Worm (Caenorhabditis elegans) whole organism, L2 larva: ENCODE data around the gene Y44A6C.1.
A peak's percentile ranks its signal among the peaks of the same experiment; 100 is the strongest.

Experiments used
- F13H6.1 ChIP-seq: sonication (generic microtip); optimal IDR thresholded peaks from 2 replicates; lab custom pipeline; 2016; ENCODE audit warnings: missing genetic modification characterization, missing compliant biosample characterization
- R02D3.7 ChIP-seq: fragments of 150-350 bp; optimal IDR thresholded peaks from 2 replicates; lab custom pipeline; 2014; ENCODE audit warnings: missing biosample characterization, missing genetic modification characterization
- Y55F3AM.14 ChIP-seq: fragments of 200-800 bp; sonication (Bioruptor generic); optimal IDR thresholded peaks from 2 replicates; lab custom pipeline; 2018; ENCODE audit warnings: mild to moderate bottlenecking, missing genetic modification characterization, missing compliant biosample characterization
- ZK546.5 ChIP-seq: sonication (generic microtip); optimal IDR thresholded peaks from 2 replicates; lab custom pipeline; 2017; ENCODE audit warnings: missing biosample characterization, missing genetic modification characterization
- aly-2 ChIP-seq: fragments of 150-350 bp; optimal IDR thresholded peaks from 2 replicates; lab custom pipeline; 2014; ENCODE audit warnings: missing biosample characterization, missing genetic modification characterization
- ama-1 ChIP-seq: fragments of 150-350 bp; optimal IDR thresholded peaks from 2 replicates; lab custom pipeline; 2018; ENCODE audit warnings: inconsistent platforms
- blmp-1 ChIP-seq: sonication (generic microtip); optimal IDR thresholded peaks from 2 replicates; lab custom pipeline; 2017; ENCODE audit warnings: missing genetic modification characterization, mild to moderate bottlenecking, missing compliant biosample characterization, antibody characterized with exemption, moderate library complexity; ENCODE audit not compliant: insufficient read depth
- ceh-16 ChIP-seq: fragments of 150-350 bp; optimal IDR thresholded peaks from 2 replicates; lab custom pipeline; 2014; ENCODE audit warnings: missing biosample characterization, missing genetic modification characterization
- ceh-82 ChIP-seq: fragments of 150-350 bp; optimal IDR thresholded peaks from 2 replicates; lab custom pipeline; 2014; ENCODE audit warnings: missing biosample characterization, missing genetic modification characterization
- egl-27 ChIP-seq: sonication (generic microtip); optimal IDR thresholded peaks from 3 replicates; lab custom pipeline; 2017; ENCODE audit warnings: missing biosample characterization, missing genetic modification reagents, missing genetic modification characterization
- elt-1 ChIP-seq: fragments of 150-350 bp; optimal IDR thresholded peaks from 2 replicates; lab custom pipeline; 2014; ENCODE audit warnings: missing biosample characterization, missing genetic modification characterization
- elt-3 ChIP-seq: sonication (generic microtip); optimal IDR thresholded peaks from 2 replicates; lab custom pipeline; 2017; ENCODE audit warnings: missing biosample characterization, missing genetic modification characterization
- fos-1 ChIP-seq: fragments of 150-350 bp; optimal IDR thresholded peaks from 2 replicates; lab custom pipeline; 2014; ENCODE audit warnings: missing biosample characterization, missing genetic modification characterization
- gmeb-1 ChIP-seq: fragments of 150-350 bp; optimal IDR thresholded peaks from 2 replicates; lab custom pipeline; 2014; ENCODE audit warnings: missing biosample characterization, missing genetic modification characterization
- lin-11 ChIP-seq: fragments of 150-350 bp; sonication (generic microtip); optimal IDR thresholded peaks from 2 replicates; lab custom pipeline; 2014; ENCODE audit warnings: missing biosample characterization, missing genetic modification characterization, inconsistent platforms, mixed read lengths
- lin-39 ChIP-seq: fragments of 150-350 bp; optimal IDR thresholded peaks from 2 replicates; lab custom pipeline; 2014; ENCODE audit warnings: missing biosample characterization, missing genetic modification reagents, missing genetic modification characterization
- mab-5 ChIP-seq: fragments of 150-350 bp; optimal IDR thresholded peaks from 2 replicates; lab custom pipeline; 2014; ENCODE audit warnings: missing biosample characterization, missing genetic modification characterization
- mbf-1 ChIP-seq: sonication (generic microtip); optimal IDR thresholded peaks from 2 replicates; lab custom pipeline; 2017; ENCODE audit warnings: missing biosample characterization, missing genetic modification characterization
- nhr-10 ChIP-seq: sonication (generic microtip); optimal IDR thresholded peaks from 2 replicates; lab custom pipeline; 2017; ENCODE audit warnings: missing biosample characterization, missing genetic modification characterization
- nhr-129 ChIP-seq: fragments of 150-350 bp; optimal IDR thresholded peaks from 2 replicates; lab custom pipeline; 2014; ENCODE audit warnings: missing biosample characterization, missing genetic modification characterization
- nhr-21 ChIP-seq: fragments of 150-350 bp; optimal IDR thresholded peaks from 2 replicates; lab custom pipeline; 2014; ENCODE audit warnings: missing biosample characterization, missing genetic modification characterization
- nhr-237 ChIP-seq: fragments of 150-350 bp; optimal IDR thresholded peaks from 2 replicates; lab custom pipeline; 2014; ENCODE audit warnings: missing biosample characterization, missing genetic modification characterization
- nhr-25 ChIP-seq: fragments of 150-350 bp; sonication (generic microtip); optimal IDR thresholded peaks from 3 replicates; lab custom pipeline; 2014; ENCODE audit warnings: missing biosample characterization, missing genetic modification characterization
- nhr-77 ChIP-seq: fragments of 150-350 bp; optimal IDR thresholded peaks from 2 replicates; lab custom pipeline; 2014; ENCODE audit warnings: missing biosample characterization, missing genetic modification characterization
- peb-1 ChIP-seq: fragments of 150-350 bp; optimal IDR thresholded peaks from 2 replicates; lab custom pipeline; 2014; ENCODE audit warnings: missing biosample characterization, missing genetic modification characterization
- skn-1 ChIP-seq: sonication (generic microtip); optimal IDR thresholded peaks from 2 replicates; lab custom pipeline; 2017; ENCODE audit warnings: missing biosample characterization, missing genetic modification characterization
- sma-3 ChIP-seq: sonication (generic microtip); optimal IDR thresholded peaks from 2 replicates; lab custom pipeline; 2016; ENCODE audit warnings: missing genetic modification reagents, missing genetic modification characterization, missing compliant biosample characterization
- snpc-4 ChIP-seq: fragments of 150-350 bp; optimal IDR thresholded peaks from 2 replicates; lab custom pipeline; 2014; ENCODE audit warnings: missing biosample characterization, missing genetic modification characterization
- unc-55 ChIP-seq: fragments of 150-350 bp; sonication (generic microtip); optimal IDR thresholded peaks from 3 replicates; lab custom pipeline; 2014; ENCODE audit warnings: missing biosample characterization, missing genetic modification reagents, missing genetic modification characterization
- unc-62 ChIP-seq: fragments of 150-350 bp; optimal IDR thresholded peaks from 2 replicates; lab custom pipeline; 2014; ENCODE audit warnings: missing biosample characterization, missing genetic modification reagents, missing genetic modification characterization
- zag-1 ChIP-seq: fragments of 150-350 bp; optimal IDR thresholded peaks from 2 replicates; lab custom pipeline; 2014; ENCODE audit warnings: missing biosample characterization, missing genetic modification characterization
- ztf-1 ChIP-seq: fragments of 200-800 bp; sonication (Bioruptor generic); conservative IDR thresholded peaks from 2 replicates; pipeline ENCODE4 v1.3.6; 2022; ENCODE audit warnings: missing genetic modification characterization, missing compliant biosample characterization
- ztf-11 ChIP-seq: sonication (generic microtip); optimal IDR thresholded peaks from 2 replicates; lab custom pipeline; 2017; ENCODE audit warnings: missing biosample characterization, missing genetic modification characterization

Gene Y44A6C.1

DNA sequence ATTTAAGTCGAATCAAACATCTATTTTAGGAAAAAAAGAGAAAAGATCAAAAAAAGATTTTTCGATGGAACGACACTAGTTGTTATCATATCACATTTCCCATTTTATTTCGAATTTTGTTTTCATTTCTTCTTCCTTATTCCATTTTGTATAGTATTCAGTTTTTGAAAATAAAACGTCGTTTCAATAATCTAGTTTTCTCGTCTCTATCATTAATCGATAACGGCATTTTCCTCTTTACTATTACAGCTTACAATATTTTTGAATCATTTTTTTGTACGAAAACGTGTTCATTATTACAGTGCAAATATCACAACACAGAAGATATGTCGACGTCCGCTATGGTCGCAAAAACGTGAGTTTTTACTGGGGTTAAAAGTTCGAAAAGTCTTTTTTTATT, at the start of gene Y44A6C.1:
TSS of gene Y44A6C.1 (plus strand) at position 301 of the 400 bp plus-strand sequence.
- TF ChIP-seq skn-1: no peak
- TF ChIP-seq blmp-1 (tag; lab: Kevin White, UChicago): peak; percentile 73

- TF ChIP-seq Y55F3AM.14 (GFP tag; lab: Kevin White, UChicago) (no peak), nhr-129 (no peak), nhr-21 (tag; lab: Kevin White, UChicago) (peak; percentile 31), blmp-1 (tag; lab: Kevin White, UChicago) (peak; percentile 11), F13H6.1 (no peak), lin-39 (tag; lab: Kevin White, UChicago) (no peak), skn-1 (no peak), ZK546.5 (tag; lab: Kevin White, UChicago) (no peak)
Observed at ce11 chrV:20664930-20665329, 48.8 kb upstream of the Y44A6C.1 start.

- peak; percentile 26 for TF ChIP-seq blmp-1 (tag; lab: Kevin White, UChicago)
- TF ChIP-seq snpc-4 (tag; lab: Kevin White, UChicago): no peak
Observed at ce11 chrV:20666905-20667304, 46.8 kb upstream of the Y44A6C.1 start, which contains the start of gene mlt-11. mlt-11 (plus strand) TSS chrV:20667205.

ce11 chrV:20670625-20671024, 43.1 kb upstream of the Y44A6C.1 start:
- no peak for TF ChIP-seq ztf-11
- no peak for TF ChIP-seq peb-1 (tag; lab: Kevin White, UChicago)
- no peak for TF ChIP-seq snpc-4 (tag; lab: Kevin White, UChicago)
- no peak for TF ChIP-seq F13H6.1
- TF ChIP-seq nhr-237 (tag; lab: Kevin White, UChicago): no peak
- TF ChIP-seq egl-27: no peak
- TF ChIP-seq sma-3 (GFP tag; lab: Kevin White, UChicago): no peak
- TF ChIP-seq nhr-21 (tag; lab: Kevin White, UChicago): no peak
- TF ChIP-seq unc-55: no peak
- no peak for TF ChIP-seq R02D3.7 (tag; lab: Kevin White, UChicago)
- no peak for TF ChIP-seq ZK546.5 (tag; lab: Kevin White, UChicago)
- TF ChIP-seq aly-2 (tag; lab: Kevin White, UChicago): no peak
- TF ChIP-seq nhr-25: no peak
- no peak for TF ChIP-seq skn-1

ce11 chrV:20680189-20680588, 33.5 kb upstream of the Y44A6C.1 start:
- TF ChIP-seq fos-1 (no peak), ztf-1 (GFP tag; lab: Robert Waterston, UW) (no peak), elt-3 (tag; lab: Kevin White, UChicago) (no peak), lin-39 (tag; lab: Kevin White, UChicago) (no peak), mbf-1 (tag; lab: Kevin White, UChicago) (no peak), ceh-16 (tag; lab: Kevin White, UChicago) (no peak), skn-1 (no peak), F13H6.1 (no peak), nhr-77 (tag; lab: Kevin White, UChicago) (no peak), unc-55 (no peak)
- TF ChIP-seq, all 48 proteins: peak for 0

- TF ChIP-seq mab-5 (tag; lab: Kevin White, UChicago) (no peak), gmeb-1 (tag; lab: Kevin White, UChicago) (no peak), ceh-82 (tag; lab: Kevin White, UChicago) (no peak), nhr-10 (tag; lab: Kevin White, UChicago) (no peak), ztf-11 (no peak), nhr-129 (no peak), lin-11 (tag; lab: Kevin White, UChicago) (no peak), elt-1 (tag; lab: Kevin White, UChicago) (no peak), unc-62 (GFP tag; lab: Kevin White, UChicago) (no peak), elt-3 (tag; lab: Kevin White, UChicago) (no peak), nhr-237 (tag; lab: Kevin White, UChicago) (no peak), snpc-4 (tag; lab: Kevin White, UChicago) (no peak), unc-55 (no peak), zag-1 (no peak), ceh-16 (tag; lab: Kevin White, UChicago) (no peak), ama-1 (no peak)
Observed at ce11 chrV:20681120-20681519, 32.6 kb upstream of the Y44A6C.1 start, which contains the start of gene srsx-35. srsx-35 (plus strand) TSS chrV:20681420.
